Fruit fly (Drosophila melanogaster) whole organism: ENCODE data around the gene hook.

Source experiments
- CG8478 ChIP-seq: fragments of >200 bp; optimal IDR thresholded peaks from 2 replicates; lab custom pipeline; 2018; ENCODE audit warnings: inconsistent platforms
- Dll ChIP-seq: fragments of >200 bp; optimal IDR thresholded peaks from 2 replicates; lab custom pipeline; 2017
- pan ChIP-seq: fragments of >200 bp; optimal IDR thresholded peaks from 2 replicates; lab custom pipeline; 2017

DNA sequence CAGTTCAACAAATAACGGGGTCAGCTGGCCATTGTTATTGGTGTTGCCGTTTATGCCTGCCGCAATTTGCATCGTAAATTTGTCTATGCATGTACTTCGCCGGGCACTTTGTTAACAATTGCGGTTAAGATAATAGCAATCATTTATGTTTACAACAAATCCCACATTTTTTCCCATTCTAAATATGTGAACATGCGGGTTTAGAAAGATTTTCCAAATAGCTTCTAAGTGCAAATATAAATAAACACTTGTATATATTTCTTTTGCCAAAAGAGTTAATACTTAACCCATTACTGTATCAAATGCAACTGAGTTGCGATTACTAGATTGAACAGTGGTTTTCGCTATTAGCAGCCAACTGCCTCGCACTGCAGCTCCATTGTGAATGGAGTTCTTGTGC lies 52.3 kb downstream of the hook start:
- no peak for TF ChIP-seq pan (lab: Kevin White, UChicago)
- TF ChIP-seq Dll (lab: Kevin White, UChicago), result no peak
- TF ChIP-seq CG8478 (lab: Kevin White, UChicago), result no peak
